Fruit fly (Drosophila melanogaster): Measurements from ENCODE around the gene Nmd3.

Nmd3 gene

DNA sequence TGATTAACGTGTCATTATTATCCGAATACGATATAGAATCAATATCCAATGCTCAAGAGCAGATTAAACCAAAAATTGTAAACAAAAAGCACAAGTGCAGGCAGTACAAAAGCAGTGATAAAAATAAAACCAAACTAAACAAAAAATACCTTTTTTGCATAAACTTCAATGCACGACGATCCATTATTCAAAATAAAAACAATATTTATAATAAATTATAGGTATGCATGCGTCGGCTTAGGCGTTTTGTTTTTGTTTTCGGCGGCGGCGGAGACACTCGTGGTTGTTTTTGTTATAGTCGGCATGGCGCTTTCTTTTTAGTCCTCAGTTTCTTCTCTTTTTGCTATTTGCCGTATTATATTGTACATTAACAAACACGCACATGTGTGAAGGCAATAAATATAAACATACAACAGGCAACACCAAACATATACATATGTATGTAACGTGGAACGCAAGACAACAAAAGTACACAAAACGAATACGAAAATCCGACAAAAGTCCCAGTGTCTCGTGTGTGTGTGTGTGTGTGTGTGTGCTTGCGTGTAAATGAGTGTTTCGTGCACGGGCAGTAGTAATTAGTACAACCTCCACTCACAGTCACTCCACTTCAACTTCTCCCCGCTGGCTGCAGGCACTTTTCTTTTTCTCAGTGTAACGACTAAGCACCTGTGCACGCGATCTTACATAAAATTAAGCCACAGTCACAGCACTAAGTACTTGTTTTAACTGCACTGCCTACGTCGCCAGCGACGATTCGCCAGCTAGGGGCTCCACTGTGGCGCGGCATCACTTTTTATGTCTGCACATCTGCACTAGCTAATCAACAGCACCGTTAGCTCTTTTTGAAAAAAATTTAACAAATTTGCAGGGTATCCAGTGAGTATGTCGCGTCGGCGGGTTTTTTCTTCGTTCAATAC lies 48.3 kb downstream of the Nmd3 start (continued):
- TF ChIP-seq al (GFP tag; IDR thresholded peaks at IDR 0.05) (peak; percentile 37; the same call in 1 of the 2 replicates), Dll (GFP tag; IDR thresholded peaks at IDR 0.05; ENCODE audit: partially characterized antibody) (no peak), CG6765 (GFP tag; optimal IDR thresholded peaks at IDR 0.05) (no peak), Nf-YC (tag; optimal IDR thresholded peaks at IDR 0.05) (no peak), CG13296 (GFP tag; optimal IDR thresholded peaks at IDR 0.05) (no peak), Dfd (GFP tag; optimal IDR thresholded peaks at IDR 0.05) (no peak), CG12104 (GFP tag; optimal IDR thresholded peaks at IDR 0.05) (no peak), CG2889 (GFP tag; IDR thresholded peaks at IDR 0.05) (no peak), Taf1 (GFP tag; IDR thresholded peaks at IDR 0.05) (peak; percentile 19; the same call in 1 of the 2 replicates), CG17359 (tag; optimal IDR thresholded peaks at IDR 0.05) (peak; percentile 15), CG7786 (GFP tag; optimal IDR thresholded peaks at IDR 0.05) (peak; percentile 33), eve (GFP tag; optimal IDR thresholded peaks at IDR 0.05) (peak in 1 of 2 experiments; percentile 67), MESR4 (GFP tag; optimal IDR thresholded peaks at IDR 0.05) (no peak), hth (optimal IDR thresholded peaks at IDR 0.05) (no peak), maf-S (GFP tag; optimal IDR thresholded peaks at IDR 0.05) (peak; percentile 65), CG12769 (tag; optimal IDR thresholded peaks at IDR 0.05) (no peak), HLH4C (GFP tag; IDR thresholded peaks at IDR 0.05; ENCODE audit: partially characterized antibody) (no peak), bsh (GFP tag; optimal IDR thresholded peaks at IDR 0.05) (peak in 1 of 2 experiments; percentile 18), CG2116 (GFP tag; optimal IDR thresholded peaks at IDR 0.05) (no peak), CG18599 (GFP tag; optimal IDR thresholded peaks at IDR 0.05) (peak; percentile 52), CG15696 (tag; optimal IDR thresholded peaks at IDR 0.05) (no peak), gem (tag; optimal IDR thresholded peaks at IDR 0.05) (peak; percentile 59), bab2 (GFP tag; optimal IDR thresholded peaks at IDR 0.05) (peak; percentile 49), mirr (GFP tag; optimal IDR thresholded peaks at IDR 0.05) (no peak), CG2202 (tag; optimal IDR thresholded peaks at IDR 0.05) (no peak), phol (tag; optimal IDR thresholded peaks at IDR 0.05) (peak; percentile 40), Ets97D (GFP tag; optimal IDR thresholded peaks at IDR 0.05) (no peak), psq (GFP tag; optimal IDR thresholded peaks at IDR 0.05) (no peak), tio (GFP tag; optimal IDR thresholded peaks at IDR 0.05) (peak; percentile 22), rib (GFP tag; IDR thresholded peaks at IDR 0.05) (no peak), Antp (GFP tag; optimal IDR thresholded peaks at IDR 0.05) (peak; percentile 34), CG13624 (GFP tag; optimal IDR thresholded peaks at IDR 0.05) (peak; percentile 12), inv (GFP tag; IDR thresholded peaks at IDR 0.05; ENCODE audit: partially characterized antibody) (no peak), CG10543 (GFP tag; optimal IDR thresholded peaks at IDR 0.05) (no peak), Dp (GFP tag; optimal IDR thresholded peaks at IDR 0.05) (no peak), Sry-β (GFP tag; optimal IDR thresholded peaks at IDR 0.05) (no peak), chif (GFP tag; optimal IDR thresholded peaks at IDR 0.05) (peak in 1 of 2 experiments; percentile 42), Ssrp (tag; optimal IDR thresholded peaks at IDR 0.05) (peak; percentile 20), crp (GFP tag; optimal IDR thresholded peaks at IDR 0.05) (no peak), Atf3 (GFP tag; optimal IDR thresholded peaks at IDR 0.05) (no peak), grau (tag; optimal IDR thresholded peaks at IDR 0.05) (peak; percentile 92), crc (GFP tag; optimal IDR thresholded peaks at IDR 0.05) (no peak), ham (GFP tag; IDR thresholded peaks at IDR 0.05) (no peak), H2.0 (GFP tag; IDR thresholded peaks at IDR 0.05) (peak; percentile 41), CG31441 (GFP tag; IDR thresholded peaks at IDR 0.05) (no peak), bowl (GFP tag; IDR thresholded peaks at IDR 0.05) (no peak), Doc3 (GFP tag; IDR thresholded peaks at IDR 0.05; ENCODE audit: partially characterized antibody) (no peak), Ada2b (GFP tag; IDR thresholded peaks at IDR 0.05) (no peak), dysf (GFP tag; IDR thresholded peaks at IDR 0.05) (peak; percentile 68)

All from whole organism, embryonic.